Fruit fly (Drosophila melanogaster): ENCODE measurements around the gene CG13040.

CG13040 gene

DNA sequence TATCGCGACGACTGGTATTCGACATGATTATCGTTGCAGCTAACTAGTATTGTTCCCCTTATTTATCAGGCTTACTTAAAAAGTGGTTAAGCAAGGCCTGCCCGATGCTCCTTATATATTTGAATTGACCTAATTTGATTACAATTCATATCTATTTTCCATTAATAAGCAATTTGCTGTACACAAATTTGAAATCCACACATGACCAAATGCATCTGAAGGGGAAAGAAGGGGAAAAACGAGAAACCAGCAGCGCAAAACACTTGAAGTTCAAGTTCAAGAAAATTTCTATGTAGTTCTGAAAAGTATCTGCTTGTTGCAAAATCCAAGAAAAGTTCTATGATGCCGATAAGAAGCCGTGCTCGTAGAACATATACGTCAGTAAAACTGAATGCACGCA lies at the start of gene CG13040, which contains the start of gene CG13039:
CG13040 (minus strand) TSS at position 101 of the 400 bp plus-strand sequence.
CG13039 (minus strand) TSS at position 106 of the 400 bp plus-strand sequence.
- no peak for TF ChIP-seq Ets96B (tag; optimal IDR thresholded peaks at IDR 0.05)
- TF ChIP-seq fkh (GFP tag; optimal IDR thresholded peaks at IDR 0.05): no peak
- TF ChIP-seq Eip78C (GFP tag): no peak
- TF ChIP-seq CG10631 (GFP tag; optimal IDR thresholded peaks at IDR 0.05): no peak
- TF ChIP-seq svp (GFP tag): no peak
- TF ChIP-seq salr (GFP tag; optimal IDR thresholded peaks at IDR 0.05): no peak
- no peak for TF ChIP-seq CG6808 (GFP tag; optimal IDR thresholded peaks at IDR 0.05)
- no peak for TF ChIP-seq CG8319 (GFP tag; optimal IDR thresholded peaks at IDR 0.05)
- TF ChIP-seq fd85E (GFP tag; optimal IDR thresholded peaks at IDR 0.05): no peak
- no peak for TF ChIP-seq fd59A (GFP tag; optimal IDR thresholded peaks at IDR 0.05)
- TF ChIP-seq Hr38 (GFP tag; optimal IDR thresholded peaks at IDR 0.05): no peak
- no peak for TF ChIP-seq Hr4 (GFP tag; optimal IDR thresholded peaks at IDR 0.05)
- TF ChIP-seq net (GFP tag; optimal IDR thresholded peaks at IDR 0.05): no peak
- no peak for TF ChIP-seq Gug (GFP tag; IDR thresholded peaks at IDR 0.05)
- no peak for TF ChIP-seq CG11902 (GFP tag; optimal IDR thresholded peaks at IDR 0.05)
- no peak for TF ChIP-seq Eip75B (GFP tag; optimal IDR thresholded peaks at IDR 0.05)
- TF ChIP-seq dac (GFP tag; optimal IDR thresholded peaks at IDR 0.05): no peak

DNA sequence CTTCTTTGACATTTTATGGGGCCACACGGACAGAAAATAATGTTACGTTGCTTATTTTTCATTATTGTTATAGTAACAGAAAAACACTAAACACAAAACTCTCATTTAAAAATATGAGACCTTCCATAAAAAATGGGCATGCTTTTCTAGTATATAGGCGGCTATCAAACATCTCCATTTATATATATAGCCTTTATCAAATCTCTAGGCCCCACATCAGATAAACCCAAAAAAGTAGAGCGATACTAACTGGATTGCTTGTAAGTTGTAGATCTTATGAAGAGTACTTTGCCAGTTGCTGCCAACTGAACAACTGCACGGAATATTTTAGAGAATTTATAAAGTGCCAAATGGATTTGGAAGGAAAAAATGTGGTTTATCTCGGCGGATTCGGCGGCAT lies 43.0 kb upstream of the CG13040 start, which contains the start of gene CG18814:
CG18814 (plus strand) TSS at position 301 of the 400 bp plus-strand sequence.
- TF ChIP-seq Hr39 (GFP tag; optimal IDR thresholded peaks at IDR 0.05): no peak
- TF ChIP-seq CG3919 (GFP tag; optimal IDR thresholded peaks at IDR 0.05): no peak

DNA sequence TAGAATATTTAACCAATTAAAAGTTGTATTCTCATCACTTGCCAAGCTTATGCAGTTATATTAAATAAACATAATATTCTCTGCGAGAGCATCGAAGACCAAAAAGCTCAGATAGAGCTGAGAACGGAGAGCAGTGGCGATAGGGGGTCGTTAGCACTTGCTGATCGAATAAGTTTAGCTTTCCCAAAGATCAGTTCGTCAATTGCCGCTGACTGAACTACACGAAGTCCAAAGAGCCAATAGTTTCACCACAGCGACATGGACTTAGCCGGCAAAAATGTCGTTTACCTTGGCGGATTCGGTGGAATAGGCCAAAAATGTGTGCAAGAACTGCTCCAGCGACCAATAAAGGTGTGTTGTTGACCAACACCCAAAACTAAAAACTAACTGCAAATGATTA lies 41.6 kb upstream of the CG13040 start, which contains the start of gene CG4842:
CG4842 (plus strand) TSS at position 191 of the 400 bp plus-strand sequence.
- TF ChIP-seq CG32006 (GFP tag; optimal IDR thresholded peaks at IDR 0.05) (no peak), CG16779 (tag; optimal IDR thresholded peaks at IDR 0.05) (no peak), svp (GFP tag) (peak; percentile 70), eg (GFP tag; IDR thresholded peaks at IDR 0.05) (no peak), lz (GFP tag; optimal IDR thresholded peaks at IDR 0.05) (no peak), spab (GFP tag; optimal IDR thresholded peaks at IDR 0.05) (no peak), CG6276 (GFP tag; optimal IDR thresholded peaks at IDR 0.05) (no peak), CG6808 (GFP tag; optimal IDR thresholded peaks at IDR 0.05) (no peak)

DNA sequence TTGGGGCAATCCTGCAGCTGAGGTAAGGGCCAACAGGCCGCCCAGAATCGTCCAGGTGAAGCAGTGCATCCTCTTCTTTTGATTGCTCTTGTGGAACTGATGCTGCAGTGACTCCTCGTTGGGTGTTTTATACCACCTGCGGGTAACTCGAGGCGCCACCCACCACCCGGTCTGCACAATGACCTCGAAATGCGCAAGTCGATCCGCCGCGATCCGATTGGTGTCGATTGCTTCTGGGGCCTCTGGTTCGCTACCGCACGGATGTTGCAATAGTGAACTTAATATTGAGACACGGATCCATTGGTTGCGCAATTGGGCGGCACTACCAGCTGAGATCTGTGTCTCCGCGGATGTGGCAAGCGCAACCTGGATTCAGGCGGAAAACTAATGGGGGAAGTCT lies 40.7 kb upstream of the CG13040 start, which contains the start of gene Cpr72Ec:
Cpr72Ec (minus strand) TSS at position 101 of the 400 bp plus-strand sequence.
- TF ChIP-seq Ets96B (tag; optimal IDR thresholded peaks at IDR 0.05): no peak
- no peak for TF ChIP-seq CG10669 (GFP tag; optimal IDR thresholded peaks at IDR 0.05)
- no peak for TF ChIP-seq eg (GFP tag; IDR thresholded peaks at IDR 0.05)
- no peak for TF ChIP-seq Eip78C (GFP tag)

DNA sequence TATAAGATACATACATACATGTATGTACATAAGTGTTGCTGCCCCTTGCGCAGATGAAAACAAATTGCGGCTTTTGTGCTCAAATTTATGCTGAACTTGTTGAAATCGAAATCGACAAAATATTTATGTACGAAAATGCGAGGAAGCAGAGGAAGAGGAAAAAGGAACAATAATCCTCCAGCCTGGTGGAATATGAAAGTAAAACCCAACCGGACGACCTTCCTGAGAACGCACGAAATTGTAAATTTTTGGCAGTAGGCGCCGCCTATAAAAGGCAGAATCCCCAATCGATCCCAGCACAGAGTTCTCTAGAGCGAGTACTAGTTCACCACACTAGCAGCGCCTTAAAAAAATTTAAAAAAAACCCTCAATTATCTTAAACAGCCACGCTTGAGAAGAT lies 38.0 kb upstream of the CG13040 start, which contains the start of gene Cpr72Eb:
Cpr72Eb (plus strand) TSS at position 301 of the 400 bp plus-strand sequence.
- no peak for TF ChIP-seq pdm3 (GFP tag; optimal IDR thresholded peaks at IDR 0.05)
- no peak for TF ChIP-seq spab (GFP tag; optimal IDR thresholded peaks at IDR 0.05)
- no peak for TF ChIP-seq fd59A (GFP tag; optimal IDR thresholded peaks at IDR 0.05)
- TF ChIP-seq OdsH (GFP tag; optimal IDR thresholded peaks at IDR 0.05): no peak
- TF ChIP-seq CG11294 (GFP tag; IDR thresholded peaks at IDR 0.05): no peak

DNA sequence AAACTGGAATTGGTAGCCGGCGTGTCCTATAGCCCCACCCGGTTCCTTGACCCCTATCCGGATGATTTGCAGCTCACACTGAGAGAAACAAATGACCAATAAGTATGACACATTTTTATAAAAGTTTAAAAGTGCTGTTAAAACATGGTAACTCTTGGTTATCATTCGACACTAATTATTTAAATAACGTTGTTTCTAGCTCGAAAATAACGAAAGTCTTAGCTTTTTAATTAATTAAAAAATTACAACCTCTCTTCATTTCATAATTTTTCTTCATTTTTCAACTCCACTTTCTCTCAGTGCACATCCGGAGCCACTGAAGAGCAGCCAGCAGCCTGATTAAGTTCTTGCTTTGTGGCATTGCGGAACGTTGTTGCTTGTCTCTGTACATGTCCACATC lies 37.6 kb upstream of the CG13040 start:
- TF ChIP-seq CG11902 (GFP tag; optimal IDR thresholded peaks at IDR 0.05) (peak; percentile 79), CG7368 (GFP tag; optimal IDR thresholded peaks at IDR 0.05) (peak; percentile 77), net (GFP tag; optimal IDR thresholded peaks at IDR 0.05) (peak; percentile 88), CG16779 (tag; optimal IDR thresholded peaks at IDR 0.05) (peak; percentile 82), Ets96B (tag; optimal IDR thresholded peaks at IDR 0.05) (peak; percentile 90), CG6808 (GFP tag; optimal IDR thresholded peaks at IDR 0.05) (peak; percentile 92), cyc (GFP tag; optimal IDR thresholded peaks at IDR 0.05) (peak; percentile 83), CG32006 (GFP tag; optimal IDR thresholded peaks at IDR 0.05) (peak; percentile 74), CG11294 (GFP tag; IDR thresholded peaks at IDR 0.05) (peak; percentile 45; the same call in 1 of the 2 replicates), esn (GFP tag; optimal IDR thresholded peaks at IDR 0.05) (peak; percentile 89), CG10669 (GFP tag; optimal IDR thresholded peaks at IDR 0.05) (peak; percentile 85), fkh (GFP tag; optimal IDR thresholded peaks at IDR 0.05) (no peak), svp (GFP tag) (peak; percentile 94), Eip78C (GFP tag) (peak; percentile 98), CG31627 (GFP tag; optimal IDR thresholded peaks at IDR 0.05) (peak; percentile 78), Ets21C (GFP tag; optimal IDR thresholded peaks at IDR 0.05) (peak; percentile 69), Blimp-1 (GFP tag; optimal IDR thresholded peaks at IDR 0.05) (peak; percentile 63), vri (GFP tag; optimal IDR thresholded peaks at IDR 0.05) (peak; percentile 67), CG6854 (GFP tag; optimal IDR thresholded peaks at IDR 0.05) (peak; percentile 64), CG6163 (GFP tag; IDR thresholded peaks at IDR 0.05) (no peak; the same call in 1 of the 3 replicates), Sox102F (GFP tag; optimal IDR thresholded peaks at IDR 0.05) (peak; percentile 85), CG6792 (GFP tag; optimal IDR thresholded peaks at IDR 0.05) (peak; percentile 86), CG3919 (GFP tag; optimal IDR thresholded peaks at IDR 0.05) (peak; percentile 92), CG10631 (GFP tag; optimal IDR thresholded peaks at IDR 0.05) (peak; percentile 87)
